Worm (Caenorhabditis elegans): ENCODE measurements around the gene ZC443.2.

- TF ChIP-seq tab-1 (GFP tag; IDR thresholded peaks at IDR 0.05): no peak
- no peak for TF ChIP-seq ztf-23 (GFP tag; IDR thresholded peaks at IDR 0.05)
- TF ChIP-seq klf-2 (GFP tag; conservative IDR thresholded peaks at IDR 0.05): no peak
Observed at ce11 chrV:12845247-12845646, 34.3 kb upstream of the ZC443.2 start, which contains the start of gene C44H9.6.

Data from whole organism, midembryonic.